Fruit fly (Drosophila melanogaster): ENCODE results near the gene Polr3C.

Polr3C gene

dm6 chr3R:12431030-12431489, 29.2 kb upstream of the Polr3C start, which contains the start of gene Prosalpha2 (continued):
- TF ChIP-seq cato (GFP tag; optimal IDR thresholded peaks at IDR 0.05; ENCODE audit: borderline replicate concordance) (no peak), chn (GFP tag; optimal IDR thresholded peaks at IDR 0.05) (peak; percentile 24), CG4854 (GFP tag; optimal IDR thresholded peaks at IDR 0.05) (no peak), scrt (GFP tag; optimal IDR thresholded peaks at IDR 0.05) (no peak), Dad (GFP tag; optimal IDR thresholded peaks at IDR 0.05) (no peak), CG15696 (tag; optimal IDR thresholded peaks at IDR 0.05) (no peak), CG4282 (GFP tag; optimal IDR thresholded peaks at IDR 0.05) (no peak), gcm2 (GFP tag; optimal IDR thresholded peaks at IDR 0.05) (no peak), CG6175 (GFP tag; IDR thresholded peaks at IDR 0.05) (no peak), CG4424 (GFP tag; optimal IDR thresholded peaks at IDR 0.05) (peak; percentile 3), MTF-1 (GFP tag; optimal IDR thresholded peaks at IDR 0.05; ENCODE audit: borderline replicate concordance) (no peak), Vsx1 (GFP tag; optimal IDR thresholded peaks at IDR 0.05) (no peak), CHES-1-like (GFP tag; optimal IDR thresholded peaks at IDR 0.05) (no peak), sna (GFP tag; IDR thresholded peaks at IDR 0.05; ENCODE audit: partially characterized antibody) (no peak), Jarid2 (GFP tag; optimal IDR thresholded peaks at IDR 0.05) (no peak), slou (GFP tag; optimal IDR thresholded peaks at IDR 0.05) (no peak), ken (GFP tag; IDR thresholded peaks at IDR 0.05) (no peak), CG1024 (GFP tag; IDR thresholded peaks at IDR 0.05) (no peak), jing (GFP tag; optimal IDR thresholded peaks at IDR 0.05) (no peak), Atf-2 (GFP tag; optimal IDR thresholded peaks at IDR 0.05) (no peak), CG17385 (GFP tag; optimal IDR thresholded peaks at IDR 0.05) (no peak), fru (optimal IDR thresholded peaks at IDR 0.05) (no peak), Gsc (GFP tag; IDR thresholded peaks at IDR 0.05) (no peak), CG7556 (GFP tag; optimal IDR thresholded peaks at IDR 0.05) (no peak), CG6854 (GFP tag; optimal IDR thresholded peaks at IDR 0.05) (no peak), maf-S (GFP tag; optimal IDR thresholded peaks at IDR 0.05) (no peak), Dip2 (GFP tag; IDR thresholded peaks at IDR 0.05) (no peak), twi (tag; optimal IDR thresholded peaks at IDR 0.05) (no peak), sens (GFP tag) (peak; percentile 33), esg (GFP tag; conservative IDR thresholded peaks at IDR 0.05) (no peak), CG12236 (GFP tag; optimal IDR thresholded peaks at IDR 0.05) (no peak), HHEX (GFP tag; optimal IDR thresholded peaks at IDR 0.05) (no peak), corto (GFP tag; optimal IDR thresholded peaks at IDR 0.05) (no peak), CG8388 (GFP tag; optimal IDR thresholded peaks at IDR 0.05) (no peak), Xbp1 (GFP tag; optimal IDR thresholded peaks at IDR 0.05) (no peak), NfI (GFP tag; optimal IDR thresholded peaks at IDR 0.05) (peak; percentile 43), CG17612 (GFP tag; IDR thresholded peaks at IDR 0.05) (no peak), Usf (GFP tag; optimal IDR thresholded peaks at IDR 0.05) (no peak), kni (GFP tag; optimal IDR thresholded peaks at IDR 0.05) (no peak), Sin3A (optimal IDR thresholded peaks at IDR 0.05) (peak; percentile 66), dmrt11E (tag; optimal IDR thresholded peaks at IDR 0.05) (no peak), H15 (GFP tag; IDR thresholded peaks at IDR 0.05) (no peak), CG11398 (GFP tag; optimal IDR thresholded peaks at IDR 0.05) (no peak), lilli (GFP tag; optimal IDR thresholded peaks at IDR 0.05) (no peak), gsb (GFP tag; IDR thresholded peaks at IDR 0.05) (no peak), tgo (GFP tag; IDR thresholded peaks at IDR 0.05) (no peak), pho (GFP tag; optimal IDR thresholded peaks at IDR 0.05) (no peak), mam (GFP tag; optimal IDR thresholded peaks at IDR 0.05) (no peak), kay (GFP tag; optimal IDR thresholded peaks at IDR 0.05) (no peak), CG32772 (GFP tag; IDR thresholded peaks at IDR 0.05) (no peak), Mes4 (GFP tag; optimal IDR thresholded peaks at IDR 0.05) (no peak), Dll (GFP tag; IDR thresholded peaks at IDR 0.05; ENCODE audit: partially characterized antibody) (0 out of 4 replicates have a peak, but pooled peaks have one; percentile 29), NC2α (GFP tag; optimal IDR thresholded peaks at IDR 0.05) (no peak)
